Worm (Caenorhabditis elegans): ENCODE data around the gene rab-37.

The rab-37 gene

ce11 chrX:4256761-4257160 lies 21.1 kb upstream of the rab-37 start, which contains the start of gene srv-6:
srv-6 (plus strand) TSS chrX:4257061.
- no peak for TF ChIP-seq ama-1 (optimal IDR thresholded peaks at IDR 0.05)

- TF ChIP-seq cey-2 (tag; optimal IDR thresholded peaks at IDR 0.05; ENCODE audit: borderline replicate concordance, insufficient read depth) (no peak), set-16 (GFP tag; IDR thresholded peaks at IDR 0.05) (peak; percentile 81), zip-2 (tag; optimal IDR thresholded peaks at IDR 0.05) (no peak), madf-5 (GFP tag; IDR thresholded peaks at IDR 0.05) (no peak), unc-62 (GFP tag; optimal IDR thresholded peaks at IDR 0.05 in 1 of 2) (peak in 1 of 2 experiments; percentile 64), unc-62 (tag; optimal IDR thresholded peaks at IDR 0.05) (no peak), sdz-12 (GFP tag; optimal IDR thresholded peaks at IDR 0.05) (no peak), pha-4 (GFP tag; IDR thresholded peaks at IDR 0.05) (no peak; the same call in 1 of the 2 replicates), pha-4 (tag; optimal IDR thresholded peaks at IDR 0.05) (no peak), D1046.2 (GFP tag; IDR thresholded peaks at IDR 0.05) (0 out of 2 replicates have a peak, but pooled peaks have one; percentile 27), fkh-10 (GFP tag; optimal IDR thresholded peaks at IDR 0.05) (no peak), ZK546.5 (tag; optimal IDR thresholded peaks at IDR 0.05) (no peak), Y105C5A.15 (GFP tag; IDR thresholded peaks at IDR 0.05) (no peak)
Observed at ce11 chrX:4255366-4255765, 19.7 kb upstream of the rab-37 start.

- TF ChIP-seq F44E2.7 (GFP tag; IDR thresholded peaks at IDR 0.05) (no peak), duxl-1 (tag; optimal IDR thresholded peaks at IDR 0.05; ENCODE audit: poor library complexity) (no peak), nhr-237 (tag; optimal IDR thresholded peaks at IDR 0.05) (no peak), pha-4 (GFP tag; IDR thresholded peaks at IDR 0.05) (no peak), pha-4 (tag; optimal IDR thresholded peaks at IDR 0.05) (no peak), mep-1 (tag; optimal IDR thresholded peaks at IDR 0.05) (peak; percentile 57), zip-2 (tag; optimal IDR thresholded peaks at IDR 0.05) (no peak), set-16 (GFP tag; IDR thresholded peaks at IDR 0.05) (no peak), mxl-3 (GFP tag; optimal IDR thresholded peaks at IDR 0.05) (peak; percentile 55), T20F7.1 (GFP tag; optimal IDR thresholded peaks at IDR 0.05) (no peak), hif-1 (tag; optimal IDR thresholded peaks at IDR 0.05) (peak in 1 of 2 experiments; percentile 22), ceh-32 (tag; optimal IDR thresholded peaks at IDR 0.05; ENCODE audit: poor library complexity) (no peak), jun-1 (tag; optimal IDR thresholded peaks at IDR 0.05) (no peak), dmd-6 (GFP tag; IDR thresholded peaks at IDR 0.05) (no peak), nhr-111 (GFP tag; optimal IDR thresholded peaks at IDR 0.05) (no peak), ceh-20 (GFP tag; IDR thresholded peaks at IDR 0.05) (no peak), dmd-9 (GFP tag; IDR thresholded peaks at IDR 0.05) (no peak), nhr-28 (tag; optimal IDR thresholded peaks at IDR 0.05) (peak; percentile 64), dve-1 (tag; optimal IDR thresholded peaks at IDR 0.05; ENCODE audit: insufficient read depth) (peak; percentile 16), fkh-10 (GFP tag; optimal IDR thresholded peaks at IDR 0.05) (no peak), daf-16 (GFP tag; optimal IDR thresholded peaks at IDR 0.05) (no peak), daf-16 (tag; optimal IDR thresholded peaks at IDR 0.05) (peak; percentile 48), unc-39 (tag; optimal IDR thresholded peaks at IDR 0.05) (no peak), daf-12 (tag; optimal IDR thresholded peaks at IDR 0.05) (no peak), cey-2 (tag; optimal IDR thresholded peaks at IDR 0.05; ENCODE audit: borderline replicate concordance, insufficient read depth) (no peak), dpl-1 (GFP tag; optimal IDR thresholded peaks at IDR 0.05) (peak; percentile 2), zfp-2 (tag; optimal IDR thresholded peaks at IDR 0.05) (no peak), lsy-2 (tag; optimal IDR thresholded peaks at IDR 0.05) (peak in 1 of 2 experiments; percentile 28), mes-2 (tag; optimal IDR thresholded peaks at IDR 0.05; ENCODE audit: poor library complexity, severe bottlenecking) (peak; percentile 79), Y105C5A.15 (GFP tag; IDR thresholded peaks at IDR 0.05) (no peak), hmg-1.1 (GFP tag; IDR thresholded peaks at IDR 0.05) (peak; percentile 47; the same call in 1 of the 2 replicates), hlh-30 (tag; optimal IDR thresholded peaks at IDR 0.05; ENCODE audit: insufficient read depth) (peak; percentile 43)
Observed at ce11 chrX:4254782-4255181, 19.1 kb upstream of the rab-37 start, which contains the start of gene taf-11.1. taf-11.1 (plus strand) TSS chrX:4255170.
